Fruit fly (Drosophila melanogaster): ENCODE measurements around the gene ifc.
A peak's percentile ranks its signal among the peaks of the same experiment; 100 is the strongest.

Gene ifc

dm6 chr2L:6035155-6035554 is 49.0 kb downstream of the ifc start:
- TF ChIP-seq pdm3 (GFP tag; optimal IDR thresholded peaks at IDR 0.05) (no peak), cyc (GFP tag; optimal IDR thresholded peaks at IDR 0.05) (no peak), svp (GFP tag) (peak; percentile 91), Eip78C (GFP tag) (no peak), Gug (GFP tag; IDR thresholded peaks at IDR 0.05) (no peak)

- peak; percentile 66 for TF ChIP-seq CG6808 (GFP tag; optimal IDR thresholded peaks at IDR 0.05)
- TF ChIP-seq CG9139 (GFP tag; optimal IDR thresholded peaks at IDR 0.05): no peak
- no peak for TF ChIP-seq Eip93F (GFP tag; optimal IDR thresholded peaks at IDR 0.05)
- peak; percentile 69 for TF ChIP-seq Eip78C (GFP tag)
- TF ChIP-seq CG8319 (GFP tag; optimal IDR thresholded peaks at IDR 0.05): no peak
- no peak for TF ChIP-seq CG6276 (GFP tag; optimal IDR thresholded peaks at IDR 0.05)
- TF ChIP-seq CG1621 (tag; optimal IDR thresholded peaks at IDR 0.05): no peak
- no peak for TF ChIP-seq Sox102F (GFP tag; optimal IDR thresholded peaks at IDR 0.05)
These were observed 50.6 kb downstream of the ifc start, which contains the start of gene mtm for dm6 chr2L:6036710-6037109. mtm (minus strand) TSS chr2L:6037015.

dm6 chr2L:6037830-6038229 is 51.7 kb downstream of the ifc start, which contains the start of the genes CG9117 and CG31643:
CG9117 (minus strand) TSS chr2L:6037902.
CG31643 (plus strand) TSS chr2L:6038117.
- TF ChIP-seq dsx (GFP tag; optimal IDR thresholded peaks at IDR 0.05; ENCODE audit: poor library complexity, severe bottlenecking): no peak
- TF ChIP-seq Gug (GFP tag; IDR thresholded peaks at IDR 0.05): no peak
- TF ChIP-seq CG4318 (GFP tag; optimal IDR thresholded peaks at IDR 0.05): no peak
- TF ChIP-seq Ets96B (tag; optimal IDR thresholded peaks at IDR 0.05): no peak
- TF ChIP-seq vri (GFP tag; optimal IDR thresholded peaks at IDR 0.05): no peak
- no peak for TF ChIP-seq CG32006 (GFP tag; optimal IDR thresholded peaks at IDR 0.05)
- peak; percentile 40 for TF ChIP-seq net (GFP tag; optimal IDR thresholded peaks at IDR 0.05)
- no peak for TF ChIP-seq CG8119 (GFP tag; IDR thresholded peaks at IDR 0.05)
- TF ChIP-seq achi (GFP tag; optimal IDR thresholded peaks at IDR 0.05): peak; percentile 73
- no peak for TF ChIP-seq CG11902 (GFP tag; optimal IDR thresholded peaks at IDR 0.05)
- TF ChIP-seq Sox102F (GFP tag; optimal IDR thresholded peaks at IDR 0.05): no peak
- TF ChIP-seq esn (GFP tag; optimal IDR thresholded peaks at IDR 0.05): peak; percentile 79
- TF ChIP-seq Met (GFP tag; optimal IDR thresholded peaks at IDR 0.05): no peak
- TF ChIP-seq Smox (GFP tag; optimal IDR thresholded peaks at IDR 0.05): no peak
- no peak for TF ChIP-seq Hr38 (GFP tag; optimal IDR thresholded peaks at IDR 0.05)
- TF ChIP-seq ss (GFP tag; optimal IDR thresholded peaks at IDR 0.05): no peak
- no peak for TF ChIP-seq OdsH (GFP tag; optimal IDR thresholded peaks at IDR 0.05)
- TF ChIP-seq CG10669 (GFP tag; optimal IDR thresholded peaks at IDR 0.05): no peak
- no peak for TF ChIP-seq Hr4 (GFP tag; optimal IDR thresholded peaks at IDR 0.05)
- peak; percentile 73 for TF ChIP-seq CG31627 (GFP tag; optimal IDR thresholded peaks at IDR 0.05)
- TF ChIP-seq CG6808 (GFP tag; optimal IDR thresholded peaks at IDR 0.05): peak; percentile 39
- TF ChIP-seq fd59A (GFP tag; optimal IDR thresholded peaks at IDR 0.05): no peak
- TF ChIP-seq CG6854 (GFP tag; optimal IDR thresholded peaks at IDR 0.05): no peak
- TF ChIP-seq eg (GFP tag; IDR thresholded peaks at IDR 0.05): peak; percentile 70
- no peak for TF ChIP-seq spab (GFP tag; optimal IDR thresholded peaks at IDR 0.05)
- TF ChIP-seq Eip78C (GFP tag): peak; percentile 84
- no peak for TF ChIP-seq CG16779 (tag; optimal IDR thresholded peaks at IDR 0.05)
- no peak for TF ChIP-seq CG9139 (GFP tag; optimal IDR thresholded peaks at IDR 0.05)
- peak; percentile 65 for TF ChIP-seq lz (GFP tag; optimal IDR thresholded peaks at IDR 0.05)
- TF ChIP-seq Hr39 (GFP tag; optimal IDR thresholded peaks at IDR 0.05): peak; percentile 73
- peak; percentile 62 for TF ChIP-seq topi (GFP tag; optimal IDR thresholded peaks at IDR 0.05)
- TF ChIP-seq CG10631 (GFP tag; optimal IDR thresholded peaks at IDR 0.05): no peak
- TF ChIP-seq CG8319 (GFP tag; optimal IDR thresholded peaks at IDR 0.05): no peak
- peak; percentile 62 for TF ChIP-seq CG15336 (GFP tag; IDR thresholded peaks at IDR 0.05)
- no peak for TF ChIP-seq Blimp-1 (GFP tag; optimal IDR thresholded peaks at IDR 0.05)
- no peak for TF ChIP-seq acj6 (GFP tag; optimal IDR thresholded peaks at IDR 0.05)
- no peak for TF ChIP-seq CG7368 (GFP tag; optimal IDR thresholded peaks at IDR 0.05)
- TF ChIP-seq Eip75B (GFP tag; optimal IDR thresholded peaks at IDR 0.05): no peak
- peak; percentile 75 for TF ChIP-seq CG1621 (tag; optimal IDR thresholded peaks at IDR 0.05)
- TF ChIP-seq fd85E (GFP tag; optimal IDR thresholded peaks at IDR 0.05): no peak
- no peak for TF ChIP-seq salr (GFP tag; optimal IDR thresholded peaks at IDR 0.05)
- TF ChIP-seq CG34406 (GFP tag; optimal IDR thresholded peaks at IDR 0.05): peak; percentile 55
- TF ChIP-seq Sox14 (GFP tag; optimal IDR thresholded peaks at IDR 0.05): peak; percentile 72
